Worm (Caenorhabditis elegans): ENCODE results near the gene pph-4.2.
"Not testable (repeated sequence)": the region's sequence is repeated elsewhere in the genome, so short reads cannot be mapped to it uniquely, and the experiment has no call there.

Gene pph-4.2

ce11 chrIII:12395085-12395484 is 18.0 kb upstream of the pph-4.2 start, which contains the start of gene Y49E10.10:
Gene Y49E10.10, plus strand, starts transcription at chrIII:12395465.
- no peak for TF ChIP-seq ama-1 (optimal IDR thresholded peaks at IDR 0.05)
- TF ChIP-seq ceh-28 (tag; optimal IDR thresholded peaks at IDR 0.05), result peak; percentile 90

DNA sequence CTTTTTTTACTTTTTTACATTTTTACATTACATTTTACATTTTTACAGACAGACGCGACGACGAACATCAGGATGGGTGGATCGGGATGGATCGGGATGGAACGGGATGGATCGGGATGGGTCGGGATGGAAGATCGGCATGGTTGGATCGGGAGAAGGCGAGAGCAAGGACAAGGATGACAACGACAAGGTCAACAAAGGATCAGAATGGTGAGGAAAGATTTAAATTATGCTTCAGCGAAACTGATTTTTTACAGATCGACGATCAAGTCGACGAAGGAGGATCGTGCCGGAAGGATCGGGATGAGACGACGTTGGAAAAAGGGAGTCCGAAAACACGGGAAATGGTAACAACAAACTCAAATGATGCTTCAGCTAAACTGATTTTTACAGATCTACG is 11.1 kb upstream of the pph-4.2 start:
- no peak for TF ChIP-seq skn-1 (tag; optimal IDR thresholded peaks at IDR 0.05)
- TF ChIP-seq fos-1 (tag; optimal IDR thresholded peaks at IDR 0.05), result no peak
- no peak for TF ChIP-seq nhr-23 (tag; optimal IDR thresholded peaks at IDR 0.05)
- TF ChIP-seq fkh-10 (GFP tag; optimal IDR thresholded peaks at IDR 0.05), result no peak
- TF ChIP-seq hmg-11 (tag; optimal IDR thresholded peaks at IDR 0.05), result no peak
- no peak for TF ChIP-seq egl-5 (tag; optimal IDR thresholded peaks at IDR 0.05)
- no peak for TF ChIP-seq eor-1 (tag; optimal IDR thresholded peaks at IDR 0.05)
- no peak for TF ChIP-seq ceh-9 (tag; optimal IDR thresholded peaks at IDR 0.05)
- no peak for TF ChIP-seq ceh-82 (tag; optimal IDR thresholded peaks at IDR 0.05)
- no peak for TF ChIP-seq nhr-76 (tag; optimal IDR thresholded peaks at IDR 0.05)
- TF ChIP-seq nhr-12 (tag; optimal IDR thresholded peaks at IDR 0.05), result no peak
- TF ChIP-seq ceh-16 (tag; optimal IDR thresholded peaks at IDR 0.05), result no peak

DNA sequence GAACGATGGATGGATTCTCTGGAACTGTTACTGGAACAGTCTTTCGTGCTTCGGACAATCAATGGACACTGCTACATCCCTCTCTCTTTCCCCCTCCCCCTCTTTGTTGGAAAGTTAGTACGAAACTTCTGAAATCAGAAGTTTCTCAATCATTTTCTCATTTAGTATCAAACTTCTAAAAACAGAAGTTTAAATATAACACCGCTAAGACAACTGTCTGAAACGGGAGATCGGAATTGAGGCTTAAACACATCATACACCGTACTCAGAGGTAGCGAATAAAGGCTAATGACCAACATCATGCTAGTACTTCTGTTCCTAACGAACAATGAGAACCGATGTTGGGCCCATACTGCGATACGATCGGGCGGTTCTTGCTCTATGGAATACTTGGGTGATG is 9.5 kb upstream of the pph-4.2 start, which contains the start of gene Y49E10.30:
Y49E10.30 (plus strand) TSS at position 301 of the 400 bp plus-strand sequence.
- not testable (repeated sequence) for TF ChIP-seq elt-3, nhr-237, eor-1 (tag; optimal IDR thresholded peaks at IDR 0.05)

DNA sequence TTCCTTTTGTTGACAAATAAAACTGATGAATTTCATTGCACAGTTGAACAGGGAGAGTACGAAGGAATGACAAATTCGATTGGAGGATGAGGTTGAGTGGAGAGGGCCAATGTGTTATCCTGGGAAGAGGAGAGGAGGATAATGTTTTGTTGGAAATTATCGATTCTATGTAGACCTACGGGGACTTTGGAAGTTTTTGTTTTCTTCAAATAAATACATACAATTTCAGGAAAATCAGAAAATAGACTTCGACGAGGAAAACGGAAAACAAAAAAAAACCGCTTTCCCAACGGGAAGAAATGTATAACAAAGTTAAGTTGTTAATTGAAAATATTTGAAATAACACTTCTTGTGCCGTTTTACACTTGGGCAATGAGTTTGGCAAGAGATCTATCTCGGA is 6.7 kb upstream of the pph-4.2 start, which contains the start of gene Y49E10.4:
Y49E10.4 (minus strand) TSS at position 101 of the 400 bp plus-strand sequence.
- not testable (repeated sequence) for TF ChIP-seq mml-1, lin-39, snpc-4 (tag; optimal IDR thresholded peaks at IDR 0.05)

DNA sequence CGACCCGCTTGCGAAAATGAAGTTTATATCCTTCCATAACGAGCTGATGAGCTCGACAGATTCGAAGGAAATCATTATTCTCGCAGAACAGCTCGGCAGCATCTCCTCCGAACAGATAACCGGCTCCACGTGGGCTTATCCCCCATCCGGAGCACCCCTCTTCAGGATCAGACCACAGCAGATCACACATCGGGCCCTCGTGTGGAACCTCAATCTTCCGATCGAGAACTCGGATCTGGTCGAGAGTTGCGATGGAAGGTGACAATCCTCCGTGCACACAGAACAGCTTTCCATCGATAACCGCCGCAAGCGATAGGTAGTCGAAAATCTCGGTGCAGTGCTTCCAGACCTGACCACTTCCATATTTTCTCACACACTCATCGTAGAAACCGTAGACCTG is 1.4 kb downstream of the pph-4.2 start:
- TF ChIP-seq ceh-9 (tag; optimal IDR thresholded peaks at IDR 0.05) (no peak), nhr-77 (tag; optimal IDR thresholded peaks at IDR 0.05) (no peak)

- no peak for TF ChIP-seq elt-3 (tag; optimal IDR thresholded peaks at IDR 0.05)
- TF ChIP-seq ama-1 (optimal IDR thresholded peaks at IDR 0.05), result no peak
- TF ChIP-seq fkh-10 (GFP tag; optimal IDR thresholded peaks at IDR 0.05), result no peak
- TF ChIP-seq egl-27 (tag; optimal IDR thresholded peaks at IDR 0.05), result no peak
- no peak for TF ChIP-seq lin-15B (tag; optimal IDR thresholded peaks at IDR 0.05)
- no peak for TF ChIP-seq lsy-12 (tag; optimal IDR thresholded peaks at IDR 0.05)
- TF ChIP-seq fos-1 (tag; optimal IDR thresholded peaks at IDR 0.05), result no peak
- no peak for TF ChIP-seq ztf-11 (tag; optimal IDR thresholded peaks at IDR 0.05)
- no peak for TF ChIP-seq hmg-11 (tag; optimal IDR thresholded peaks at IDR 0.05)
- no peak for TF ChIP-seq eor-1 (tag; optimal IDR thresholded peaks at IDR 0.05)
- TF ChIP-seq pha-4 (tag; optimal IDR thresholded peaks at IDR 0.05), result no peak
Observed at ce11 chrIII:12373807-12374266, 3.2 kb downstream of the pph-4.2 start, which contains the start of gene glrx-5. Gene glrx-5, minus strand, starts transcription at chrIII:12373857.

DNA sequence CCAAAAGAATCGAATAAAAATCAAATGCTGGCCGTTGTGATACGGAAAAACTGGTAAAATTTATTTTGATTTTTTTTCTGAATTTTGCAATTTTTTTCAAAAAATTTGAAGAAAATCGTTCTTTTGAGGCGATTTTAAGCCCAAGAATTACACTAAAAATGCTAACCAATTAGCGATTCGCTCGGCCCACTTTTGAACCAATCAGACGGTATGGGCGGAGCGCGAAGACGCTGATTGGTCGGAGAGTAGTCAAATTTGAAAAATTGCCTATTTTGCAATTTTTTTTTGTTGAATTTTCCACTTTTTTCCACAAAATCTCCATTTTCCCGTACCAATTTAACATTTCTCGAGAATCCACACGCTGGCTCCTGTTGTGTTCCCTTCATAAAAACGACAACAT is 3.7 kb downstream of the pph-4.2 start:
- TF ChIP-seq nfya-1 (tag; optimal IDR thresholded peaks at IDR 0.05; ENCODE audit: insufficient read depth) (peak; percentile 88), egl-27 (tag; optimal IDR thresholded peaks at IDR 0.05) (no peak)

All from whole organism, L3 larva.